Fruit fly (Drosophila melanogaster) whole organism, embryonic: Measurements from ENCODE around the gene Tm1.

Experiments used
- BEAF-32 ChIP-seq: fragments of 200-800 bp; sonication (Bioruptor generic); optimal IDR thresholded peaks from 3 replicates; lab custom pipeline; 2017; ENCODE audit warnings: missing biosample characterization, missing genetic modification characterization, mild to moderate bottlenecking, moderate library complexity, missing genetic modification reagents
- Blimp-1 ChIP-seq: fragments of 200-800 bp; sonication (Bioruptor generic); optimal IDR thresholded peaks from 3 replicates; lab custom pipeline; 2018; ENCODE audit warnings: missing biosample characterization, missing genetic modification characterization, mild to moderate bottlenecking, moderate library complexity, missing genetic modification reagents
- BtbVII ChIP-seq: fragments of 200-800 bp; sonication (Bioruptor generic); optimal IDR thresholded peaks from 3 replicates; lab custom pipeline; 2017; ENCODE audit warnings: missing biosample characterization, mild to moderate bottlenecking, missing genetic modification characterization
- CG11093 ChIP-seq: fragments of 200-800 bp; sonication (Bioruptor generic); IDR thresholded peaks from 3 replicates; pipeline ENCODE4 v1.3.6; 2022; ENCODE audit warnings: missing biosample characterization, missing genetic modification characterization
- CG12744 ChIP-seq: fragments of 200-800 bp; sonication (Bioruptor generic); optimal IDR thresholded peaks from 2 replicates; lab custom pipeline; 2016; ENCODE audit warnings: missing biosample characterization, missing genetic modification characterization
- CG13123 ChIP-seq: fragments of 200-800 bp; sonication (Bioruptor generic); optimal IDR thresholded peaks from 2 replicates; lab custom pipeline; 2016; ENCODE audit warnings: missing biosample characterization, missing genetic modification characterization
- CG14050 ChIP-seq: fragments of 200-800 bp; sonication (Bioruptor generic); IDR thresholded peaks from 3 replicates; pipeline ENCODE4 v1.3.6; 2022; ENCODE audit warnings: missing biosample characterization, missing genetic modification characterization
- CG15696 ChIP-seq: fragments of 200-800 bp; sonication (Bioruptor generic); optimal IDR thresholded peaks from 2 replicates; lab custom pipeline; 2019; ENCODE audit warnings: missing biosample characterization, mild to moderate bottlenecking, missing genetic modification characterization, moderate library complexity
- CG1602 ChIP-seq: fragments of 200-800 bp; sonication (Bioruptor generic); optimal IDR thresholded peaks from 3 replicates; lab custom pipeline; 2016; ENCODE audit warnings: missing biosample characterization, missing genetic modification characterization
- CG1603 ChIP-seq: fragments of 200-800 bp; sonication (Bioruptor generic); optimal IDR thresholded peaks from 2 replicates; lab custom pipeline; 2019; ENCODE audit warnings: missing biosample characterization, mild to moderate bottlenecking, missing genetic modification characterization, moderate library complexity
- CG18011 ChIP-seq: fragments of 200-800 bp; sonication (Bioruptor generic); optimal IDR thresholded peaks from 2 replicates; lab custom pipeline; 2017; ENCODE audit warnings: missing biosample characterization, missing genetic modification characterization, mild to moderate bottlenecking, moderate library complexity, missing genotype
- CG2129 ChIP-seq: fragments of 200-800 bp; sonication (Bioruptor generic); IDR thresholded peaks from 2 replicates; pipeline ENCODE4 v1.3.6; 2022; ENCODE audit warnings: missing biosample characterization, missing genetic modification characterization; ENCODE audit not compliant: partially characterized antibody
- CG32767 ChIP-seq: fragments of 200-800 bp; sonication (Bioruptor generic); IDR thresholded peaks from 2 replicates; pipeline ENCODE4 v1.3.6; 2022; ENCODE audit warnings: missing biosample characterization, missing genetic modification characterization
- CG3281 ChIP-seq: fragments of 200-800 bp; sonication (Bioruptor generic); optimal IDR thresholded peaks from 3 replicates; lab custom pipeline; 2017; ENCODE audit warnings: missing biosample characterization, mild to moderate bottlenecking, missing genetic modification characterization
- CG6813 ChIP-seq: fragments of 200-800 bp; sonication (Bioruptor generic); optimal IDR thresholded peaks from 2 replicates; lab custom pipeline; 2017; ENCODE audit warnings: missing biosample characterization, missing genetic modification characterization, mild to moderate bottlenecking, moderate library complexity, missing genetic modification reagents
- CG7556 ChIP-seq: fragments of 200-800 bp; sonication (Bioruptor generic); optimal IDR thresholded peaks from 2 replicates; lab custom pipeline; 2017; ENCODE audit warnings: missing biosample characterization, mild to moderate bottlenecking, missing genetic modification characterization
- CG9437 ChIP-seq: fragments of 200-800 bp; sonication (Bioruptor generic); optimal IDR thresholded peaks from 2 replicates; lab custom pipeline; 2018; ENCODE audit warnings: missing biosample characterization, mild to moderate bottlenecking, missing genetic modification characterization
- CG9817 ChIP-seq: fragments of 200-800 bp; sonication (Bioruptor generic); optimal IDR thresholded peaks from 2 replicates; lab custom pipeline; 2018; ENCODE audit warnings: missing biosample characterization, mild to moderate bottlenecking, missing genetic modification characterization, moderate library complexity
- Hand ChIP-seq: fragments of 200-800 bp; sonication (Bioruptor generic); optimal IDR thresholded peaks from 2 replicates; lab custom pipeline; 2017; ENCODE audit warnings: mild to moderate bottlenecking, missing biosample characterization, missing genetic modification reagents, missing genetic modification characterization
- HmgD ChIP-seq: fragments of 200-800 bp; sonication (Bioruptor generic); optimal IDR thresholded peaks from 3 replicates; lab custom pipeline; 2016; ENCODE audit warnings: missing biosample characterization, missing genetic modification characterization
- Hmx ChIP-seq: fragments of 200-800 bp; sonication (Bioruptor generic); optimal IDR thresholded peaks from 2 replicates; lab custom pipeline; 2016; ENCODE audit warnings: missing biosample characterization, missing genetic modification characterization
- Med ChIP-seq: fragments of 200-800 bp; sonication (Bioruptor generic); peaks from one replicate; lab custom pipeline; 2016; ENCODE audit warnings: missing biosample characterization, missing genetic modification characterization, mild to moderate bottlenecking, inconsistent platforms, moderate library complexity
- Nf-YA ChIP-seq: fragments of 200-800 bp; sonication (Bioruptor generic); IDR thresholded peaks from 2 replicates; pipeline ENCODE4 v1.3.6; 2022; ENCODE audit warnings: missing biosample characterization, missing genetic modification characterization
- Nf-YC ChIP-seq: fragments of 200-800 bp; optimal IDR thresholded peaks from 3 replicates; lab custom pipeline; 2019; ENCODE audit warnings: missing biosample characterization, mild to moderate bottlenecking, missing genetic modification characterization, moderate library complexity
- Scr ChIP-seq: fragments of 200-800 bp; sonication (Bioruptor generic); IDR thresholded peaks from 2 replicates; pipeline ENCODE4 v1.3.6; 2022; ENCODE audit warnings: missing biosample characterization, missing genetic modification characterization; ENCODE audit not compliant: partially characterized antibody
- Side ChIP-seq: fragments of 200-800 bp; sonication (Bioruptor generic); optimal IDR thresholded peaks from 2 replicates; lab custom pipeline; 2016; ENCODE audit warnings: missing biosample characterization, missing genetic modification characterization
- Stat92E ChIP-seq, 3 experiments: fragments of >200 bp in 2 of 3; fragments of 200-800 bp in 1 of 3; sonication (Bioruptor generic) in 1 of 3; optimal IDR thresholded peaks; 2 replicates each; lab custom pipeline; 2017 to 2019; ENCODE audit warnings: missing biosample characterization in 3 of 3, missing genetic modification characterization in 3 of 3, mild to moderate bottlenecking in 1 of 3, moderate library complexity in 1 of 3
- Xbp1 ChIP-seq: fragments of 200-800 bp; sonication (Bioruptor generic); optimal IDR thresholded peaks from 3 replicates; lab custom pipeline; 2016; ENCODE audit warnings: missing biosample characterization, mild to moderate bottlenecking, missing genetic modification characterization
- ci ChIP-seq: fragments of 200-800 bp; sonication (Bioruptor generic); IDR thresholded peaks from 3 replicates; pipeline ENCODE4 v1.3.6; 2022; ENCODE audit warnings: missing biosample characterization, missing genetic modification characterization
- crol ChIP-seq: fragments of 200-800 bp; sonication (Bioruptor generic); IDR thresholded peaks from 2 replicates; pipeline ENCODE4 v1.3.6; 2022; ENCODE audit warnings: missing biosample characterization, missing genetic modification characterization
- crp ChIP-seq, 2 experiments: fragments of 200-800 bp; sonication (Bioruptor generic); optimal IDR thresholded peaks; 2 replicates in 1 of 2; 3 replicates in 1 of 2; lab custom pipeline; 2017; ENCODE audit warnings: missing biosample characterization in 2 of 2, missing genetic modification characterization in 2 of 2, mild to moderate bottlenecking in 1 of 2, moderate library complexity in 1 of 2
- eyg ChIP-seq: fragments of 200-800 bp; sonication (Bioruptor generic); optimal IDR thresholded peaks from 3 replicates; lab custom pipeline; 2016; ENCODE audit warnings: missing biosample characterization, missing genetic modification characterization
- fd102C ChIP-seq: fragments of 200-800 bp; sonication (Bioruptor generic); optimal IDR thresholded peaks from 2 replicates; lab custom pipeline; 2018; ENCODE audit warnings: missing biosample characterization, mild to moderate bottlenecking, missing genetic modification characterization, moderate library complexity
- fd3F ChIP-seq: fragments of 200-800 bp; sonication (Bioruptor generic); optimal IDR thresholded peaks from 2 replicates; lab custom pipeline; 2018; ENCODE audit warnings: missing biosample characterization, mild to moderate bottlenecking, missing genetic modification characterization, moderate library complexity
- fd96Cb ChIP-seq: fragments of 200-800 bp; sonication (Bioruptor generic); optimal IDR thresholded peaks from 2 replicates; lab custom pipeline; 2018; ENCODE audit warnings: missing biosample characterization, mild to moderate bottlenecking, missing genetic modification characterization, moderate library complexity
- gcm2 ChIP-seq: fragments of 200-800 bp; sonication (Bioruptor generic); optimal IDR thresholded peaks from 2 replicates; lab custom pipeline; 2016; ENCODE audit warnings: missing biosample characterization, missing genetic modification characterization
- gsb-n ChIP-seq: fragments of 200-800 bp; sonication (Bioruptor generic); optimal IDR thresholded peaks from 3 replicates; lab custom pipeline; 2018; ENCODE audit warnings: missing biosample characterization, mild to moderate bottlenecking, missing genetic modification characterization
- jing ChIP-seq: fragments of 200-800 bp; sonication (Bioruptor generic); optimal IDR thresholded peaks from 2 replicates; lab custom pipeline; 2018; ENCODE audit warnings: missing biosample characterization, mild to moderate bottlenecking, missing genetic modification characterization
- kni ChIP-seq: fragments of 200-800 bp; sonication (Bioruptor generic); optimal IDR thresholded peaks from 3 replicates; lab custom pipeline; 2017; ENCODE audit warnings: mild to moderate bottlenecking, missing biosample characterization, missing genetic modification reagents, missing genetic modification characterization
- lbe ChIP-seq: fragments of 200-800 bp; sonication (Bioruptor generic); optimal IDR thresholded peaks from 2 replicates; lab custom pipeline; 2016; ENCODE audit warnings: missing biosample characterization, mild to moderate bottlenecking, missing genetic modification characterization
- pfk ChIP-seq: fragments of 200-800 bp; sonication (Bioruptor generic); optimal IDR thresholded peaks from 2 replicates; lab custom pipeline; 2018; ENCODE audit warnings: missing biosample characterization, mild to moderate bottlenecking, missing genetic modification characterization, moderate library complexity
- phol ChIP-seq: fragments of 200-800 bp; sonication (Bioruptor generic); optimal IDR thresholded peaks from 3 replicates; lab custom pipeline; 2018; ENCODE audit warnings: missing biosample characterization, mild to moderate bottlenecking, missing genetic modification characterization, moderate library complexity
- repo ChIP-seq: fragments of 200-800 bp; sonication (Bioruptor generic); optimal IDR thresholded peaks from 2 replicates; lab custom pipeline; 2016; ENCODE audit warnings: missing biosample characterization, missing genetic modification characterization
- run ChIP-seq: fragments of 200-800 bp; sonication (Bioruptor generic); optimal IDR thresholded peaks from 3 replicates; lab custom pipeline; 2018; ENCODE audit warnings: missing biosample characterization, mild to moderate bottlenecking, missing genetic modification characterization
- slbo ChIP-seq: fragments of 200-800 bp; sonication (Bioruptor generic); IDR thresholded peaks from 2 replicates; pipeline ENCODE4 v1.3.6; 2022; ENCODE audit warnings: missing biosample characterization, missing genetic modification characterization
- slou ChIP-seq: fragments of 200-800 bp; sonication (Bioruptor generic); optimal IDR thresholded peaks from 3 replicates; lab custom pipeline; 2016; ENCODE audit warnings: missing biosample characterization, missing genetic modification characterization
- sob ChIP-seq: fragments of 200-800 bp; sonication (Bioruptor generic); IDR thresholded peaks from 2 replicates; pipeline ENCODE4 v1.3.6; 2022; ENCODE audit warnings: missing biosample characterization, missing genetic modification characterization
- tap ChIP-seq: fragments of 200-800 bp; optimal IDR thresholded peaks from 3 replicates; lab custom pipeline; 2019; ENCODE audit warnings: missing biosample characterization, mild to moderate bottlenecking, missing genetic modification characterization, moderate library complexity
- vnd ChIP-seq: fragments of 200-800 bp; sonication (Bioruptor generic); IDR thresholded peaks from 3 replicates; pipeline ENCODE4 v1.3.6; 2022; ENCODE audit warnings: missing biosample characterization, missing genetic modification characterization; ENCODE audit not compliant: partially characterized antibody

The Tm1 gene

DNA sequence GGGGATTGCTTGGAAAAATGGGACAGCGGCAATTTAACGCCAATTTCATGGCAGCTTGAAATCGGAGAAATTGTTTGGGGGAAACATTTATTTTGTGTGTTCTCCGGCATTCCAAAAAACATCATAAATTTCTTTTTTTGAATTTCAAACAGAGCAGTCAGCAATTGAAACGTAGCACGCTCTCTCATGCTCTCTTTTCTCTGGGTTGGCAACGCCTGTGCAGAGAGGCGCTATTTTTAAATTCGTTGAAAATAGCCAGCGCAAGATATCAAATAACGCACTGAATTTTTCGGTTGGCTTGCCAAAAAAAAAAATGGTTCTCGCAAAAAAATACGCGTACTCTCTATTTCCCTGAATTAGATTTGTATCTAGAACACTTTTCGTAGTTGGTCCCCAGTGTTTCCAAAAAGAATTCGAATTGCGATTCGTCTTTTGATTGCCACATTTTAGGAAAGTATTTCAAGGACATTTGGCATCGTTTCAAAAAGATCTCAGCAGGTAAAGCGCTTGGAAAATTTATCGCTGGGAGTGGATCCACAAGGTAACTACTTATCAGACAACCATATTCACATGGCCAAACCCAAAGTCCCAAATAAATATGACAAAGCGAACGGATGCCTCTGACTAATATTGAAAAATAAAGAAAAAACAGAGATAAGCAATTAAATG lies 8.1 kb downstream of the Tm1 start (continued):
- TF ChIP-seq lbe (GFP tag; lab: Kevin White, UChicago) (no peak), tap (tag; lab: Kevin White, UChicago) (no peak), CG11093 (GFP tag; lab: Robert Waterston, UW) (no peak), CG15696 (tag; lab: Kevin White, UChicago) (no peak), Scr (GFP tag; lab: Robert Waterston, UW) (no peak), gsb-n (tag; lab: Kevin White, UChicago) (no peak), Med (peak; percentile 70), run (tag; lab: Kevin White, UChicago) (no peak), Hmx (GFP tag; lab: Kevin White, UChicago) (no peak), HmgD (GFP tag; lab: Kevin White, UChicago) (peak; percentile 29), slou (GFP tag; lab: Kevin White, UChicago) (no peak), CG3281 (no peak), crp (GFP tag; optimal IDR thresholded peaks at IDR 0.05; lab: Kevin White, UChicago) (peak in 1 of 2 experiments; percentile 25), CG6813 (GFP tag; lab: Kevin White, UChicago) (no peak), Stat92E (GFP tag; optimal IDR thresholded peaks at IDR 0.05; lab: Kevin White, UChicago) (no peak), CG7556 (GFP tag; lab: Kevin White, UChicago) (no peak), CG13123 (GFP tag; lab: Kevin White, UChicago) (no peak), phol (tag; lab: Kevin White, UChicago) (peak; percentile 32), pfk (GFP tag; lab: Kevin White, UChicago) (peak; percentile 6), CG1603 (tag; lab: Kevin White, UChicago) (peak; percentile 88), gcm2 (no peak), CG9817 (no peak), fd102C (GFP tag; lab: Kevin White, UChicago) (no peak), CG32767 (GFP tag; lab: Robert Waterston, UW) (no peak), CG9437 (GFP tag; lab: Kevin White, UChicago) (no peak), crol (GFP tag; lab: Robert Waterston, UW) (no peak), BtbVII (no peak), CG1602 (GFP tag; lab: Kevin White, UChicago) (no peak), sob (GFP tag; lab: Robert Waterston, UW) (no peak), eyg (no peak), Nf-YA (GFP tag; lab: Robert Waterston, UW) (no peak), Nf-YC (tag; lab: Kevin White, UChicago) (no peak), fd3F (GFP tag; lab: Kevin White, UChicago) (no peak), ci (GFP tag; lab: Robert Waterston, UW) (no peak), vnd (GFP tag; lab: Robert Waterston, UW) (no peak), BEAF-32 (GFP tag; lab: Kevin White, UChicago) (peak; percentile 10), repo (GFP tag; lab: Kevin White, UChicago) (no peak), Hand (GFP tag; lab: Kevin White, UChicago) (peak; percentile 25), Blimp-1 (GFP tag; lab: Kevin White, UChicago) (no peak), CG2129 (GFP tag; lab: Robert Waterston, UW) (no peak), CG14050 (no peak), fd96Cb (no peak), Xbp1 (GFP tag; lab: Kevin White, UChicago) (no peak), slbo (no peak), kni (no peak), jing (GFP tag; lab: Kevin White, UChicago) (no peak), CG18011 (GFP tag; lab: Kevin White, UChicago) (peak; percentile 98), CG12744 (GFP tag; lab: Kevin White, UChicago) (no peak), Side (GFP tag; lab: Kevin White, UChicago) (no peak)
